Worm (Caenorhabditis elegans): Measurements from ENCODE around the gene C01B10.3.

DNA sequence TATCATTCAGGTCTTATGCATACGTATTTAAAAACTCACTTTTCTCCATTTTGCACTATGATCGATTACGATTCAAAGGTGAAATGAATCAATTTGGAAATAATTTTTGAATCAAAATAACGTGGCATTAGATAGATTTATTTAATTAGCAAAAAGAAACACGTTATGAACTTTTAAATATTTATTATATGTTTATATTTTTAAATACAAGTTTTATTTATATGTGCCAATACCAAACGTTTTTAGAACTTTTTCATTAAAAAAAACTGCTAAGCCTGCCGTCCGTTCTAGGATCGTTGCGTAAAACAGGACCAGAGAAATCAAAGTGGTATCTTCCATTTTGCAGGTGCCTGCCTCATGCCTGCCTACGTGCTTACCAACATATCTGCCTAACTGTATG is 23.9 kb downstream of the C01B10.3 start, which contains the start of gene F38A5.6:
- TF ChIP-seq mep-1 (tag; optimal IDR thresholded peaks at IDR 0.05) (no peak), nhr-12 (tag; optimal IDR thresholded peaks at IDR 0.05) (no peak), unc-62 (GFP tag; optimal IDR thresholded peaks at IDR 0.05) (no peak), flh-1 (GFP tag; optimal IDR thresholded peaks at IDR 0.05) (no peak), blmp-1 (tag; optimal IDR thresholded peaks at IDR 0.05) (no peak), elt-1 (tag; optimal IDR thresholded peaks at IDR 0.05; ENCODE audit: borderline replicate concordance, insufficient read depth) (no peak)
